Worm (Caenorhabditis elegans) whole organism, late embryonic: ENCODE results near the gene cebp-1.

Experiments used
- T23F11.4 ChIP-seq: fragments of 200-800 bp; sonication (Bioruptor generic); optimal IDR thresholded peaks from 2 replicates; lab custom pipeline; 2018; ENCODE audit warnings: mild to moderate bottlenecking, missing genetic modification characterization, missing compliant biosample characterization
- ama-1 ChIP-seq: fragments of 150-350 bp; optimal IDR thresholded peaks from 2 replicates; lab custom pipeline; 2014
- ceh-24 ChIP-seq: sonication (generic microtip); optimal IDR thresholded peaks from 2 replicates; lab custom pipeline; 2016; ENCODE audit warnings: mild to moderate bottlenecking, missing genetic modification characterization, missing compliant biosample characterization
- fkh-10 ChIP-seq: fragments of 150-350 bp; optimal IDR thresholded peaks from 2 replicates; lab custom pipeline; 2014; ENCODE audit warnings: missing biosample characterization, missing genetic modification reagents, missing genetic modification characterization
- lim-6 ChIP-seq: sonication (generic microtip); optimal IDR thresholded peaks from 2 replicates; lab custom pipeline; 2016; ENCODE audit warnings: missing genetic modification characterization, missing compliant biosample characterization

DNA sequence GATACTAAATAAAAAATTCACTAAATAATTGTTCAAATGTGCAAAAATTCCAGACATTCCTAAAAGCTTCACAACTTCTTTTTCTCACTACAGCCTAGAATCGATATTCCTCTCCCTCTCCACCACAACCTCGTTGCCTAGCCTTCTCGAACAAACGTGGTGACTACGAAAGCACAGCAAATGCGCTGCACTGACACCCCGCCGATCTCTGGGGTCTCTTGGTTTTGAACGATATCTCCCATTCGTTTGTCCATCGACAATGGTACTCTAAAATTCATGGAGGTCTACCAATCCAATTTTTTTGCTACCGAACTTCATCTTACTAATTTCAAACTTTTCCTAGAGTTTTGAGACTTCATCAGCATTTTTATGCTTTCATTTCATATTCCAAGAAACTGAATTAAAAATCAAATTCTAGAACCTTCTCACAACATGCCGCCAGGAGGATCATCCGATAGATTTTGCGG, 3.3 kb downstream of the cebp-1 start, which contains the start of gene W05H7.1:
- TF ChIP-seq ceh-24: no peak
- no peak for TF ChIP-seq lim-6 (tag; lab: Kevin White, UChicago)
- no peak for TF ChIP-seq ama-1 (lab: Kevin White, UChicago)
- no peak for TF ChIP-seq fkh-10
- TF ChIP-seq T23F11.4 (GFP tag; lab: Kevin White, UChicago): no peak
